Worm (Caenorhabditis elegans): Measurements from ENCODE around the gene C45H4.13.

The C45H4.13 gene

DNA sequence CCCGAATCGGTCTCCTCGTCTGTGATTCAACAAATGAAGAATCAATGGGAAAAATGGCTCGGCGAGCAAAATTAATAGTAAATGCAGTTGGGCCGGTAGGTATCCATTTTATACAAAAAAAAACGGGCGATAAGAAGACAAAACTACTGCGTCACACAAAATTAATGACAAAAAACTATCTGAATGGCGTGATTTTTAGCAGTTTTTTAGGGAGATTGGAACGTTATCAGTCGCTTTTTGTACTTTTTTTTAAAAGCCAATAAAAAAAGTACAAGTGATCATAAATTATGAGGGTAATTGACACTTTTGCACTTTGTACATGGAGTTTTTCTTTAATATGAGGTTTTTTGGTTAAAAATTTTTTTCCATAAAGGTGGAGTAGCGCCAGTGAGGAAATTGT is 27.6 kb downstream of the C45H4.13 start:
- TF ChIP-seq nhr-84 (tag; optimal IDR thresholded peaks at IDR 0.05): no peak
- TF ChIP-seq zag-1 (tag; optimal IDR thresholded peaks at IDR 0.05): no peak
- no peak for TF ChIP-seq nhr-90 (tag; optimal IDR thresholded peaks at IDR 0.05; ENCODE audit: poor library complexity)

DNA sequence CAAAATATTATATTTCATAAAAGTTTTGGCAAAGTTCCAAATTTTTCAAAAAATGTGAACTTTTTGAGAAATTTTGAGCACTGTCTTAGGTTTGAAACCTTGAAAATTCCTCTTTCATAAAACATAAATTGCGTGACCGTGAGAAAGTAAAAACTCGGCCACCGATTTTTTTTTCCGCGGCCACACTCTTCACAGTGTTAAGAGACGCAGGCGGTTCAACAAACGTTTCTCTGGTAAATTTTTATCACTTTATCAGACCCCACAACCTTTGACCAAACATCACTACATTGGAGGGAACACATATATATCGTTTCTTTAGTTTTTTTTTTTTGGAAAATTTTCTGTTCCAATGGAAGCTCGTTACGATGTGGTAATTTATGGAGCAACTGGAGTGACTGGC is 28.3 kb downstream of the C45H4.13 start, which contains the start of gene F22F7.2:
TSS of gene F22F7.2 (plus strand) at position 266 of the 400 bp plus-strand sequence.
- peak; percentile 68 for TF ChIP-seq nhr-20 (tag; optimal IDR thresholded peaks at IDR 0.05)
- TF ChIP-seq blmp-1 (tag; optimal IDR thresholded peaks at IDR 0.05): peak; percentile 9
- TF ChIP-seq dpl-1 (GFP tag; optimal IDR thresholded peaks at IDR 0.05): peak in 1 of 3 experiments; percentile 6
- no peak for TF ChIP-seq ceh-63 (GFP tag; optimal IDR thresholded peaks at IDR 0.05)
- TF ChIP-seq C34B4.2 (tag; optimal IDR thresholded peaks at IDR 0.05): no peak
- peak; percentile 15 to 19 for TF ChIP-seq efl-1 (optimal IDR thresholded peaks at IDR 0.05)
- TF ChIP-seq efl-1 (GFP tag; optimal IDR thresholded peaks at IDR 0.05 in 1 of 2): peak in 1 of 2 experiments; percentile 38
- TF ChIP-seq lin-14 (GFP tag; optimal IDR thresholded peaks at IDR 0.05): no peak
- TF ChIP-seq ceh-8 (GFP tag; optimal IDR thresholded peaks at IDR 0.05): no peak
- no peak for TF ChIP-seq Y116A8C.19 (tag; optimal IDR thresholded peaks at IDR 0.05; ENCODE audit: borderline replicate concordance)
- peak in 1 of 2 experiments; percentile 29 for TF ChIP-seq lin-35 (GFP tag; optimal IDR thresholded peaks at IDR 0.05)
- TF ChIP-seq snu-23 (GFP tag; optimal IDR thresholded peaks at IDR 0.05): no peak
- TF ChIP-seq lir-3 (tag; optimal IDR thresholded peaks at IDR 0.05; ENCODE audit: poor library complexity): no peak
- TF ChIP-seq hpl-2 (GFP tag; optimal IDR thresholded peaks at IDR 0.05): no peak
- peak in 1 of 6 experiments; percentile 37 for TF ChIP-seq elt-3 (tag; optimal IDR thresholded peaks at IDR 0.05)
- TF ChIP-seq tlp-1 (tag; optimal IDR thresholded peaks at IDR 0.05): no peak
- TF ChIP-seq alr-1 (tag; optimal IDR thresholded peaks at IDR 0.05; ENCODE audit: borderline replicate concordance): no peak
- peak; percentile 50 for TF ChIP-seq rnt-1 (tag; optimal IDR thresholded peaks at IDR 0.05)
- TF ChIP-seq jun-1 (tag; optimal IDR thresholded peaks at IDR 0.05): no peak
- no peak for TF ChIP-seq nhr-76 (tag; optimal IDR thresholded peaks at IDR 0.05)

DNA sequence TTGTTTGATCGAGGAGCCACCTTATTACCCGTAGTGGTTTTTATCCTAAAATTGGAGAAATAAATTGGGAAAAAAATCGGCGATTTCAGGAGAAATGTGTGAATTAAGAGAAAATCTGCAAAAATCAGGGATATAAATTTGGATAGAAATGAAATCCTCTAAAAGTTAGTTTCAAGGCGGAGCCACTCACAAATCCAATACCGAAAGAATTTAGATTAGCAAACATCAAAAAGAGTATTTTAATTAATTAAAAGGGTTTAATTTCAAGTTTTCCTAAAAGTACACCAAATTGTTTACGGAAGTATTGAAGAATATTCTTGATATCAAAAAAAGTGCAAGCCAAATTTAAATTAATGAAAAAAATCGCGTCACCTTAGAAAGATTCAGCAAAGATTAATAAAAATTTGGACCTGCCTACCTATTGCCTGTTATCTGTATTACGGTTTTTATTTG is 28.8 kb downstream of the C45H4.13 start, which contains the start of gene F22F7.8:
TSS of gene F22F7.8 (minus strand) at position 51 of the 453 bp plus-strand sequence.
- no peak for TF ChIP-seq sox-4 (tag; optimal IDR thresholded peaks at IDR 0.05)

DNA sequence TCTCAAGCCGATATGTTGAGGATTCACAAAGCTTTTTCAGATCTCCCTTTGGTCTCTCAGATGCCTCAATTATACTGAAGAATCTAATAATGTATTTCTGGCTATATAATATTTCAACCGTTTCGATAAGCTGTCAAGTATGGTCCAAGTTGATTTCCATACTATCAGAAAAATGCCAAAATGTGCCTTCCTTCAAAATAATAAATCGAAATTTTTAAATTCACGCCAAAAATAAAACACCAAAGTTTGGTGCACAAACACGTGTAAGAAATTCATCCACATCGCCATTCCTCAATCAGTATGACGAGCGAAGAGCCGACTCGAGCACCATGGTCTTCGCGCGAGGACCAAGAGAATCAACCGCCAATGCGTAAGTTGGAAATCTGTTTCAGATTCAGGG is 31.2 kb downstream of the C45H4.13 start, which contains the start of gene F22F7.11:
TSS of gene F22F7.11 (plus strand) at position 301 of the 400 bp plus-strand sequence.
- no peak for TF ChIP-seq fos-1 (tag; optimal IDR thresholded peaks at IDR 0.05)
- TF ChIP-seq lin-35 (GFP tag; optimal IDR thresholded peaks at IDR 0.05): no peak
- no peak for TF ChIP-seq nhr-12 (tag; optimal IDR thresholded peaks at IDR 0.05)
- no peak for TF ChIP-seq mep-1 (tag; optimal IDR thresholded peaks at IDR 0.05)
- TF ChIP-seq ztf-4 (tag; optimal IDR thresholded peaks at IDR 0.05): no peak
- TF ChIP-seq aha-1 (tag; optimal IDR thresholded peaks at IDR 0.05): no peak
- no peak for TF ChIP-seq unc-30 (tag; optimal IDR thresholded peaks at IDR 0.05)
- TF ChIP-seq sptf-1 (tag; optimal IDR thresholded peaks at IDR 0.05): no peak
- no peak for TF ChIP-seq dpl-1 (GFP tag; optimal IDR thresholded peaks at IDR 0.05)
- TF ChIP-seq fkh-10 (GFP tag; optimal IDR thresholded peaks at IDR 0.05): no peak
- TF ChIP-seq skn-1 (tag; optimal IDR thresholded peaks at IDR 0.05): no peak
- no peak for TF ChIP-seq mab-9 (GFP tag; IDR thresholded peaks at IDR 0.05)
- TF ChIP-seq C04F5.9 (tag; optimal IDR thresholded peaks at IDR 0.05): no peak
- no peak for TF ChIP-seq rnt-1 (tag; optimal IDR thresholded peaks at IDR 0.05)
- TF ChIP-seq egl-27 (tag; optimal IDR thresholded peaks at IDR 0.05): no peak
- no peak for TF ChIP-seq F16B12.6 (tag; optimal IDR thresholded peaks at IDR 0.05)
- no peak for TF ChIP-seq lin-15B (tag; optimal IDR thresholded peaks at IDR 0.05)
- no peak for TF ChIP-seq mdl-1 (tag; optimal IDR thresholded peaks at IDR 0.05)
- TF ChIP-seq ceh-8 (GFP tag; optimal IDR thresholded peaks at IDR 0.05): no peak
